Worm (Caenorhabditis elegans) whole organism, L1 larva: ENCODE measurements around the gene R07C12.3.
A peak's percentile ranks its signal among the peaks of the same experiment; 100 is the strongest.

Experiments used
- C04F5.9 ChIP-seq: sonication (generic microtip); optimal IDR thresholded peaks from 2 replicates; lab custom pipeline; 2016; ENCODE audit warnings: missing genetic modification characterization, missing compliant biosample characterization
- blmp-1 ChIP-seq: fragments of 150-350 bp; optimal IDR thresholded peaks from 2 replicates; lab custom pipeline; 2014; ENCODE audit warnings: missing biosample characterization, missing genetic modification characterization
- ceh-8 ChIP-seq: fragments of 200-800 bp; sonication (Bioruptor generic); optimal IDR thresholded peaks from 2 replicates; lab custom pipeline; 2018; ENCODE audit warnings: mild to moderate bottlenecking, missing genetic modification characterization, moderate library complexity, missing compliant biosample characterization
- dpl-1 ChIP-seq, 3 experiments: fragments of 150-350 bp in 2 of 3; sonication (generic microtip) in 1 of 3; optimal IDR thresholded peaks; 2 replicates each; lab custom pipeline; 2014 to 2017; ENCODE audit warnings: missing biosample characterization in 3 of 3, missing genetic modification characterization in 3 of 3, missing genetic modification reagents in 3 of 3
- dsc-1 ChIP-seq: sonication (generic microtip); optimal IDR thresholded peaks from 2 replicates; lab custom pipeline; 2016; ENCODE audit warnings: mild to moderate bottlenecking, missing genetic modification characterization, missing compliant biosample characterization
- efl-1 ChIP-seq, 4 experiments: fragments of 150-350 bp; optimal IDR thresholded peaks in 3 of 4; peaks in 1 of 4; 1 replicate in 1 of 4; 2 replicates in 3 of 4; lab custom pipeline; 2014; ENCODE audit warnings: missing biosample characterization in 2 of 4, missing genetic modification characterization in 2 of 4, missing genetic modification reagents in 2 of 4
- egl-27 ChIP-seq, 2 experiments: fragments of 150-350 bp in 1 of 2; sonication (generic microtip); optimal IDR thresholded peaks; 3 replicates each; lab custom pipeline; 2017 to 2018; ENCODE audit warnings: missing biosample characterization in 2 of 2, missing genetic modification characterization in 2 of 2, missing genetic modification reagents in 2 of 2
- grh-1 ChIP-seq: fragments of 200-800 bp; sonication (Bioruptor generic); IDR thresholded peaks from 2 replicates; pipeline ENCODE4 v1.3.6; 2022; ENCODE audit warnings: missing genetic modification reagents, missing genetic modification characterization, missing compliant biosample characterization
- hlh-4 ChIP-seq: sonication (generic microtip); optimal IDR thresholded peaks from 2 replicates; lab custom pipeline; 2016; ENCODE audit warnings: mild to moderate bottlenecking, missing genetic modification characterization, missing compliant biosample characterization
- hpl-2 ChIP-seq: fragments of 150-350 bp; optimal IDR thresholded peaks from 2 replicates; lab custom pipeline; 2014; ENCODE audit warnings: missing biosample characterization, missing genetic modification reagents, missing genetic modification characterization
- isw-1 ChIP-seq: fragments of 200-800 bp; sonication (Bioruptor generic); IDR thresholded peaks from 2 replicates; pipeline ENCODE4 v1.3.6; 2022; ENCODE audit warnings: missing genetic modification characterization, missing compliant biosample characterization
- lin-15B ChIP-seq: fragments of 150-350 bp; sonication (generic microtip); optimal IDR thresholded peaks from 3 replicates; lab custom pipeline; 2014; ENCODE audit warnings: missing biosample characterization, missing genetic modification characterization
- lin-35 ChIP-seq, 2 experiments: fragments of 150-350 bp; optimal IDR thresholded peaks; 2 replicates each; lab custom pipeline; 2014; ENCODE audit warnings: missing biosample characterization in 2 of 2, missing genetic modification characterization in 2 of 2, missing genetic modification reagents in 2 of 2
- lin-39 ChIP-seq: fragments of 150-350 bp; optimal IDR thresholded peaks from 2 replicates; lab custom pipeline; 2014; ENCODE audit warnings: missing biosample characterization, missing genetic modification reagents, missing genetic modification characterization
- lir-3 ChIP-seq: sonication (generic microtip); optimal IDR thresholded peaks from 2 replicates; lab custom pipeline; 2016; ENCODE audit warnings: mild to moderate bottlenecking, missing genetic modification characterization, moderate library complexity, missing compliant biosample characterization; ENCODE audit not compliant: poor library complexity
- lsy-2 ChIP-seq, 2 experiments: fragments of 150-350 bp; optimal IDR thresholded peaks; 2 replicates each; lab custom pipeline; 2014; ENCODE audit warnings: missing biosample characterization in 2 of 2, missing genetic modification characterization in 2 of 2
- nhr-11 ChIP-seq: fragments of 150-350 bp; optimal IDR thresholded peaks from 2 replicates; lab custom pipeline; 2014; ENCODE audit warnings: missing biosample characterization, missing genetic modification characterization
- nhr-12 ChIP-seq: sonication (generic microtip); optimal IDR thresholded peaks from 2 replicates; lab custom pipeline; 2017; ENCODE audit warnings: missing biosample characterization, missing genetic modification characterization
- nhr-47 ChIP-seq: sonication (generic microtip); optimal IDR thresholded peaks from 2 replicates; lab custom pipeline; 2016; ENCODE audit warnings: mild to moderate bottlenecking, missing genetic modification characterization, moderate library complexity, missing compliant biosample characterization
- nhr-85 ChIP-seq: sonication (generic microtip); peaks from one replicate; lab custom pipeline; 2016; ENCODE audit warnings: missing genetic modification characterization, inconsistent platforms, missing compliant biosample characterization
- rnt-1 ChIP-seq: sonication (generic microtip); optimal IDR thresholded peaks from 2 replicates; lab custom pipeline; 2016; ENCODE audit warnings: mild to moderate bottlenecking, missing genetic modification characterization, moderate library complexity, missing compliant biosample characterization
- snpc-4 ChIP-seq: fragments of 150-350 bp; optimal IDR thresholded peaks from 2 replicates; lab custom pipeline; 2014; ENCODE audit warnings: missing biosample characterization, missing genetic modification characterization
- unc-130 ChIP-seq: fragments of 150-350 bp; optimal IDR thresholded peaks from 2 replicates; lab custom pipeline; 2017; ENCODE audit warnings: missing biosample characterization, missing genetic modification characterization, inconsistent platforms
- unc-62 ChIP-seq: fragments of 150-350 bp; optimal IDR thresholded peaks from 2 replicates; lab custom pipeline; 2014; ENCODE audit warnings: missing biosample characterization, missing genetic modification reagents, missing genetic modification characterization
- vab-15 ChIP-seq: sonication (generic microtip); optimal IDR thresholded peaks from 2 replicates; lab custom pipeline; 2017; ENCODE audit warnings: missing genotype, mild to moderate bottlenecking, missing genetic modification characterization, missing compliant biosample characterization
- zip-4 ChIP-seq: fragments of 200-800 bp; sonication (Bioruptor generic); optimal IDR thresholded peaks from 2 replicates; lab custom pipeline; 2018; ENCODE audit warnings: mild to moderate bottlenecking, missing genetic modification characterization, moderate library complexity, missing compliant biosample characterization

Gene R07C12.3

DNA sequence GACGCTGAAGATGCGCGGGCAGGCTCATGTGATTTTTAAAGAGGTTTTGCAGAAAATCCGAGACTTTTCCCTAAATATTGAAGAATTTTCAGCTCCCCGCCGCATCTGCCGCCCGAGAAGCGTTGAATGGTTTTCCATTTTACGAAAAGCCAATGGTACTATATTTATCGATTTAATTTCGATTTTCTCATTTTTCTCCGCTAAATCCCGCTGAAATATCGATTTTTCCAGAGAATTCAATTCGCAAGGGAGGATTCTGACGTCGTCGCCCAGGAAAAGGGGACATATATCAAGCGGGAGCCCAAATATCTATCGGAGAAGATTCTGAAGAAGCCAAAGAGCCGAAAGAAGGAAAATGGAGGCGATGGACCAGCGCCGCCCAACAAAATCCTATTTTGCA lies 27.4 kb downstream of the R07C12.3 start:
- no peak for TF ChIP-seq zip-4 (GFP tag; lab: Kevin White, UChicago)
- TF ChIP-seq isw-1 (GFP tag; lab: Robert Waterston, UW): no peak

DNA sequence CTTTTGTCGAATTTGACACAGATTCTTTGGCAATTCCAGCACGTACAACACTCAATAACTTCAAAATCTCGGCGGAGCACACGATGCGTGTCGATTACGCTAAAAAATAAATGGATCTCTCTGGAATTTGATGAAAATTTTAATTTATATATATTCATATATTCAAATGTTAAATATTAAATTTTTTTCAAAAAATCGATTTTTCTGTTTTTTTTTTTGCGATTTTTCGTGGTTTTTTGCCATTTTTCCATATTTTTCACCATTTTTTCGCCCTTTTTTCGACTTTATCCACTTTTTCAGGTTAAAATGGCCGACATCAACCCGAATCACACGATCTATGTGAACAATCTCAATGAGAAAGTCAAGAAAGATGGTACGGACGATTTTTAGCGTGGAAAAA lies 28.9 kb downstream of the R07C12.3 start, which contains the start of gene rnp-3:
rnp-3 (plus strand) TSS at position 301 of the 400 bp plus-strand sequence.
- no peak for TF ChIP-seq rnt-1
- TF ChIP-seq lin-35 (GFP tag; optimal IDR thresholded peaks at IDR 0.05; lab: Kevin White, UChicago): no peak
- no peak for TF ChIP-seq hlh-4 (tag; lab: Kevin White, UChicago)
- no peak for TF ChIP-seq egl-27 (tag; optimal IDR thresholded peaks at IDR 0.05; lab: Kevin White, UChicago)
- TF ChIP-seq C04F5.9 (tag; lab: Kevin White, UChicago): no peak
- no peak for TF ChIP-seq snpc-4 (tag; lab: Kevin White, UChicago)
- no peak for TF ChIP-seq nhr-12 (tag; lab: Kevin White, UChicago)
- TF ChIP-seq efl-1 (optimal IDR thresholded peaks at IDR 0.05; lab: Kevin White, UChicago): no peak
- TF ChIP-seq efl-1 (GFP tag; optimal IDR thresholded peaks at IDR 0.05 in 1 of 2; lab: Kevin White, UChicago): no peak
- TF ChIP-seq, all 84 proteins: peak for 0

DNA sequence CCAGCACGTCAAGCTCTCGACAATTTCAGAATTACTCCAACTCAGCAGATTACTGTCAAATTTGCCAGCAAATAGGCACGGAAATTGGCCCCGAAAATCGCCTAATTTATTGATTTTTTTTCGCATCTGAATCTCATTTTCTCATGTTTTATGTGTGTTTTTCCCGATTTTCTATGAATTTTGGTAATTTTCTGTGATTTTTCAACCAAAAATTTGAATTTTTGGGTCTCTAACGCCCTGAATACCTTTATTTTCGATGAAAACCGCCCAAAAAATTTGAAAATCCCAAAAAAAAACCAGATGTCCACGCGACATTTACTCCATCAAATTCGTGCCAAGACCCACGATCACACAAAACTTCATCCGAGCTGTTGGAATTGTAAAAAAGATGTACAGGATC lies 31.2 kb downstream of the R07C12.3 start, which contains the start of gene dnj-15:
dnj-15 (plus strand) TSS at position 301 of the 400 bp plus-strand sequence.
- TF ChIP-seq hpl-2 (GFP tag; lab: Kevin White, UChicago) (no peak), lir-3 (tag; lab: Kevin White, UChicago) (no peak), lsy-2 (tag; optimal IDR thresholded peaks at IDR 0.05; lab: Kevin White, UChicago) (no peak), unc-130 (tag; lab: Kevin White, UChicago) (no peak), nhr-11 (tag; lab: Kevin White, UChicago) (no peak)

DNA sequence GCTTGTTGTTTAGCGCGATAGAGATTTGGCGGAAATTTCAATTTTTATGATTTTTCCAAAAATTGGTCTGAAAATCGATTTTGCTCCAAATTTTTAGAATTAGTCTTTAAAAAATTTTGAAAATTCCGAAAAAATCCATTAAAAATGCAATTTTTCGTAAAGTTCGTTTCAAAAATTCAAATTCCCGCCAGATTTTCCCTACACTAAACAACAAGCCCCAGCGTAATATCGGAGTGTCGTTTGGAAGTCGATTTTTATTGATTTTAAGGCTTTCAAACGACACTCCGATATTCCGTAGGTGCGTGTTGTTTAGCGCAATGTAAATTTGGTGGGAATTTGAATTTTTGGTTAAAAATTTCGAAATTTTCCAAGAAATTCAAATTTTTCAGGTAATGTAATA lies 31.8 kb downstream of the R07C12.3 start:
- TF ChIP-seq dpl-1 (GFP tag; optimal IDR thresholded peaks at IDR 0.05; lab: Kevin White, UChicago): peak in 1 of 3 experiments; percentile 9
- peak; percentile 33 for TF ChIP-seq nhr-85 (tag; lab: Kevin White, UChicago)
- TF ChIP-seq ceh-8 (GFP tag; lab: Kevin White, UChicago): no peak
- TF ChIP-seq efl-1 (optimal IDR thresholded peaks at IDR 0.05; lab: Kevin White, UChicago): no peak
- peak; percentile 38 to 51 for TF ChIP-seq efl-1 (GFP tag; optimal IDR thresholded peaks at IDR 0.05 in 1 of 2; lab: Kevin White, UChicago)

DNA sequence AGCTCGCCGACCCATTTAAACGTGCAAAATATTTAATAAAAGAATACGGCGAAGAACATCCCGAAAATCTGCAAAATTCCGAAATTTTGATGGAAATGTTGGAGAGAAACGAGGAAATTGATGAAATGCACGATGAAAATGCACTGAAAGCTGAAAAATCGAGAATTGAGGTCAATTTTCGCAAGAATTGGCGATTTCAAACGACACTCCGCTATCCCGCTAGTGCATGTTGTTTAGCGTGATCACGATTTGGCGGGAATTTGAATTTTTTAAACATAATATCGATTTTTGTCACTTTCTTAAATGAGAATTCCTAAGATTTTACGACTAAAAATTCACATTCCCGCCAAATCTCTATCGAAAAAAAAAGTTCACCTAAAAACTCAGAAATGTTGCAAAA lies 32.7 kb downstream of the R07C12.3 start:
- TF ChIP-seq dsc-1 (tag; lab: Kevin White, UChicago): no peak
- no peak for TF ChIP-seq nhr-47 (tag; lab: Kevin White, UChicago)
- no peak for TF ChIP-seq grh-1 (GFP tag; lab: Robert Waterston, UW)
- no peak for TF ChIP-seq ceh-8 (GFP tag; lab: Kevin White, UChicago)
- TF ChIP-seq unc-62 (GFP tag; lab: Kevin White, UChicago): no peak
- TF ChIP-seq lin-15B (tag; lab: Kevin White, UChicago): peak; percentile 23
- peak; percentile 13 to 28 for TF ChIP-seq efl-1 (optimal IDR thresholded peaks at IDR 0.05; lab: Kevin White, UChicago)
- peak; percentile 29 to 91 for TF ChIP-seq efl-1 (GFP tag; optimal IDR thresholded peaks at IDR 0.05 in 1 of 2; lab: Kevin White, UChicago)
- peak in 1 of 3 experiments; percentile 10 for TF ChIP-seq dpl-1 (GFP tag; optimal IDR thresholded peaks at IDR 0.05; lab: Kevin White, UChicago)
- TF ChIP-seq blmp-1: no peak

DNA sequence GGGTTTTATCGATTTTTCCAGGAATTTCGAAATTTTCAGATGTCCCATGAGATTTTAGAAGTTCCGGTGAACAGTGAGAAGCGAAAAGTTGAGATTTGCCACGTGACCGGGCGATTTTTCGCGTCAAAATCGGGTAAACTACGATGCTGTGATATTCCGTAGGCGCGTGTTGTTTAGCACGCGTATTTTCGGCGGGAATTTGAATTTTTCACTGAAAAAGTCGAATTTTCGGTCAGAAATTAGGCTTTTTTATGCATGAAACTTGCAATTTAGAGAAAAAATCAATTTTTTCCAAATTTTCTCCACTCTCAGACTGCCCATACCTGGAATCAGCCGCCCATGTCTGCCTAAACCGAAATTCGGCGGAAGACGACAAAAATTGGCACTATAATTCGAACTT lies 33.5 kb downstream of the R07C12.3 start, which contains the start of gene tsen-34:
tsen-34 (plus strand) TSS at position 34 of the 400 bp plus-strand sequence.
- TF ChIP-seq lin-39 (tag; lab: Kevin White, UChicago) (no peak), nhr-85 (tag; lab: Kevin White, UChicago) (peak; percentile 76), efl-1 (optimal IDR thresholded peaks at IDR 0.05; lab: Kevin White, UChicago) (no peak), efl-1 (GFP tag; optimal IDR thresholded peaks at IDR 0.05 in 1 of 2; lab: Kevin White, UChicago) (peak in 1 of 2 experiments; percentile 91)

DNA sequence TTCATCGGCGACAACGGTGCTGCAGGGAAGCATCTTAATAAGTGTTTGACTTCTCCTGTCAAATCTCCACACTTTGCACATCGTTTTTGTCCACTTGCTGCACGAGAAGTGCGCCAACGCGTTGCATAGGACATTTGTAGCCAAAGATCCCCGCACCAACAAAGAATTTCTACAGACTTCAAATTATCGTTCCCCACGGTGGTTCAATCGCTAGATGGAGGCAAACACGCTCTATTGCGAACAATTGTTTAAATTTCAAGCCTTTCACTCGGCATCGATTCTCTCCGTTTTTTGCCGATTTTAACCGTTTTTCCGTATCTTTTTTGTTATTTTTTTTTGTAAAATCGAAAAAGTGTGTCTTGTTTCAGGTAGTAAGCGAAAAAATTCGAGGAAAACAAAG lies 35.1 kb downstream of the R07C12.3 start:
- peak in 1 of 2 experiments; percentile 36 for TF ChIP-seq lsy-2 (tag; optimal IDR thresholded peaks at IDR 0.05; lab: Kevin White, UChicago)
- peak; percentile 35 for TF ChIP-seq vab-15
- TF ChIP-seq efl-1 (optimal IDR thresholded peaks at IDR 0.05; lab: Kevin White, UChicago): peak in 1 of 2 experiments; percentile 15
- peak in 1 of 2 experiments; percentile 63 for TF ChIP-seq efl-1 (GFP tag; optimal IDR thresholded peaks at IDR 0.05 in 1 of 2; lab: Kevin White, UChicago)
